Worm (Caenorhabditis elegans) whole organism, early embryonic: ENCODE data around the gene T04F8.2.

ENCODE experiments used
- B0310.2 ChIP-seq: sonication (generic microtip); optimal IDR thresholded peaks from 2 replicates; lab custom pipeline; 2016; ENCODE audit warnings: mild to moderate bottlenecking, missing genetic modification characterization, missing compliant biosample characterization
- F13C5.2 ChIP-seq: sonication (generic microtip); optimal IDR thresholded peaks from 2 replicates; lab custom pipeline; 2017; ENCODE audit warnings: mild to moderate bottlenecking, missing genetic modification characterization, inconsistent platforms, missing compliant biosample characterization
- aly-1 ChIP-seq: sonication (generic microtip); optimal IDR thresholded peaks from 2 replicates; lab custom pipeline; 2016; ENCODE audit warnings: missing genetic modification characterization, missing compliant biosample characterization
- ama-1 ChIP-seq: fragments of 150-350 bp; optimal IDR thresholded peaks from 2 replicates; lab custom pipeline; 2014
- ceh-13 ChIP-seq: fragments of 200-800 bp; sonication (Bioruptor generic); optimal IDR thresholded peaks from 2 replicates; lab custom pipeline; 2018; ENCODE audit warnings: mild to moderate bottlenecking, missing genetic modification characterization, missing compliant biosample characterization
- ceh-36 ChIP-seq: sonication (generic microtip); optimal IDR thresholded peaks from 2 replicates; lab custom pipeline; 2016; ENCODE audit warnings: missing genetic modification characterization, inconsistent platforms, missing compliant biosample characterization
- ets-7 ChIP-seq: sonication (generic microtip); optimal IDR thresholded peaks from 2 replicates; lab custom pipeline; 2016; ENCODE audit warnings: missing genotype, missing genetic modification characterization, missing compliant biosample characterization
- flt-1 ChIP-seq: fragments of 200-800 bp; sonication (Bioruptor generic); IDR thresholded peaks from 2 replicates; pipeline ENCODE4 v1.3.6; 2022; ENCODE audit warnings: missing genetic modification characterization, missing compliant biosample characterization
- hmbx-1 ChIP-seq: sonication (generic microtip); optimal IDR thresholded peaks from 2 replicates; lab custom pipeline; 2016; ENCODE audit warnings: mild to moderate bottlenecking, missing genetic modification characterization, missing compliant biosample characterization
- hmg-4 ChIP-seq: fragments of 200-800 bp; sonication (Bioruptor generic); optimal IDR thresholded peaks from 2 replicates; lab custom pipeline; 2018; ENCODE audit warnings: mild to moderate bottlenecking, missing genetic modification characterization, missing compliant biosample characterization
- hnd-1 ChIP-seq: sonication (generic microtip); optimal IDR thresholded peaks from 2 replicates; lab custom pipeline; 2016; ENCODE audit warnings: missing genetic modification characterization, missing compliant biosample characterization
- pes-1 ChIP-seq: fragments of 200-800 bp; sonication (Bioruptor generic); IDR thresholded peaks from 2 replicates; pipeline ENCODE4 v1.3.6; 2022; ENCODE audit warnings: missing genetic modification reagents, missing genetic modification characterization, missing compliant biosample characterization
- scrt-1 ChIP-seq: fragments of 200-800 bp; sonication (Bioruptor generic); IDR thresholded peaks from 2 replicates; pipeline ENCODE4 v1.3.6; 2022; ENCODE audit warnings: missing genetic modification characterization, missing compliant biosample characterization
- sea-1 ChIP-seq: fragments of 200-800 bp; sonication (Bioruptor generic); conservative IDR thresholded peaks from 2 replicates; pipeline ENCODE4 v1.3.6; 2022; ENCODE audit warnings: missing genetic modification characterization, missing compliant biosample characterization
- tbx-11 ChIP-seq: fragments of 200-800 bp; sonication (Bioruptor generic); IDR thresholded peaks from 2 replicates; pipeline ENCODE4 v1.3.6; 2022; ENCODE audit warnings: missing genetic modification characterization, missing compliant biosample characterization
- tbx-37 ChIP-seq: fragments of 200-800 bp; sonication (Bioruptor generic); conservative IDR thresholded peaks from 2 replicates; pipeline ENCODE4 v1.3.6; 2022; ENCODE audit warnings: missing genetic modification reagents, missing genetic modification characterization, missing compliant biosample characterization
- tra-4 ChIP-seq: sonication (generic microtip); optimal IDR thresholded peaks from 2 replicates; lab custom pipeline; 2017; ENCODE audit warnings: missing genetic modification characterization, missing compliant biosample characterization

T04F8.2 gene

DNA sequence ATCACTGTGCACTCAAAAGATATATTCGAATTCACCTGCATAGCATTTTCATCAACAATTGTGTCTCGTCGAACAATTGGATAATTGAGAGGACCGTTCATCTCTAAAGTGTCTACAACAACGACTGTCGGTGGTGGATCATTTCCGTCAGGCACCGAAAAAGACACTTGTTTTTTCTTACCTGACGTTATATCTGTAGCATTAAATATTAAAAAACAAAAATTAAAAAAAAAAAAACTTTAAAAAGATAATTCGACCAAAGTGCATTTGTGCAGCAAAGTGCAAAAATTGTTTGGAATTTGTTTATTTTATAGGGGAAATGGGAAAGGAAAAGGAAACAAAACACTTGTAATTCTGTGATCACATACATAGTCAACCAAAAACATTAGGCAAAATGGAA lies 29.4 kb downstream of the T04F8.2 start, which contains the start of gene twk-44:
twk-44 (minus strand) TSS at position 101 of the 400 bp plus-strand sequence.
- TF ChIP-seq F13C5.2 (tag; lab: Kevin White, UChicago) = no peak
- no peak for TF ChIP-seq flt-1 (GFP tag; lab: Robert Waterston, UW)
- TF ChIP-seq hmg-4 (GFP tag; lab: Kevin White, UChicago) = no peak
- no peak for TF ChIP-seq tbx-37 (GFP tag; lab: Robert Waterston, UW)
- TF ChIP-seq aly-1 (tag; lab: Kevin White, UChicago) = no peak
- TF ChIP-seq tbx-11 (GFP tag; lab: Robert Waterston, UW) = no peak
- TF ChIP-seq ama-1 = no peak
- no peak for TF ChIP-seq scrt-1 (GFP tag; lab: Robert Waterston, UW)
- TF ChIP-seq hmbx-1 = no peak
- no peak for TF ChIP-seq ets-7 (tag; lab: Kevin White, UChicago)
- no peak for TF ChIP-seq B0310.2 (tag; lab: Kevin White, UChicago)
- TF ChIP-seq ceh-36 = no peak
- no peak for TF ChIP-seq pes-1 (GFP tag; lab: Robert Waterston, UW)
- no peak for TF ChIP-seq hnd-1
- no peak for TF ChIP-seq tra-4 (tag; lab: Kevin White, UChicago)
- TF ChIP-seq ceh-13 (GFP tag; lab: Kevin White, UChicago) = no peak
- TF ChIP-seq sea-1 (GFP tag; lab: Robert Waterston, UW) = no peak

DNA sequence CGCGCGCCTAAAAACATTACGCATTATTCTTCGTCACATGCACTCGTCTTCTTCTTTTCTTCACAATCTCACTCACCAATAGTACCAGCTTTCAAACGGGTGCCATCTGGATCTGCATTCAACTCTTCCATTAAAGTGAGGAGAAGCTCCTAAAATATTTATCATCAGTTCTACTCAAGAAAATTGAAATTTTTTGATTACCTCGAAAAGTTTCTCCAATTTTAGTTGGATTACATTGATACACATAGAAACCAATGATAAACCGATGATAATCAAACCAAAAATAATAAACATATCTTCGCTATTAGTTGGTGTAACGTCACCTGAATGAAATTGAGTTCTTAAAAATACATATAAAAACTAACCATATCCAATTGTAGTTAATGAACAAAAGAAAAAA lies 31.7 kb downstream of the T04F8.2 start:
- no peak for TF ChIP-seq ama-1
- no peak for TF ChIP-seq aly-1 (tag; lab: Kevin White, UChicago)
- no peak for TF ChIP-seq scrt-1 (GFP tag; lab: Robert Waterston, UW)
- TF ChIP-seq flt-1 (GFP tag; lab: Robert Waterston, UW) = no peak
- no peak for TF ChIP-seq hnd-1
- TF ChIP-seq pes-1 (GFP tag; lab: Robert Waterston, UW) = no peak
- no peak for TF ChIP-seq hmg-4 (GFP tag; lab: Kevin White, UChicago)
- no peak for TF ChIP-seq B0310.2 (tag; lab: Kevin White, UChicago)
- no peak for TF ChIP-seq hmbx-1
- no peak for TF ChIP-seq tbx-11 (GFP tag; lab: Robert Waterston, UW)
- no peak for TF ChIP-seq tra-4 (tag; lab: Kevin White, UChicago)
- TF ChIP-seq F13C5.2 (tag; lab: Kevin White, UChicago) = no peak

DNA sequence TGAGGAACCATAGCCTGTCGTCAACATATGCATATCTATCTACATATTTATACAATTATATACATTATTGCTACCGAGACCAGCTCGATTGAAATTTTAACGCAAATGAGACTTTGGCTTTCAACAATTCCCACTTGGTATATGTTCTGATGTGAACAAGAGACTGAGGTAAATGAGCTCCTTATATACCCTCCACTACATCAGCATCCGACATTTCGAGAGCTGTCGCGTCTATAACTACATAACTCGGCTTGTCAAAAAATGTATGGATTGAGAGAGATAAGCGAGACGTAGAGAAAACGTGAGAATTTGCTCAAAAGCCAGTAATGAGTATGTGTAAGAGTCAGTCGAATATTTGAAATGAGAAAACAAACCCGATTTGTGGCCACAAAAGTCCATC lies 32.9 kb downstream of the T04F8.2 start:
- TF ChIP-seq tbx-37 (GFP tag; lab: Robert Waterston, UW) = no peak

DNA sequence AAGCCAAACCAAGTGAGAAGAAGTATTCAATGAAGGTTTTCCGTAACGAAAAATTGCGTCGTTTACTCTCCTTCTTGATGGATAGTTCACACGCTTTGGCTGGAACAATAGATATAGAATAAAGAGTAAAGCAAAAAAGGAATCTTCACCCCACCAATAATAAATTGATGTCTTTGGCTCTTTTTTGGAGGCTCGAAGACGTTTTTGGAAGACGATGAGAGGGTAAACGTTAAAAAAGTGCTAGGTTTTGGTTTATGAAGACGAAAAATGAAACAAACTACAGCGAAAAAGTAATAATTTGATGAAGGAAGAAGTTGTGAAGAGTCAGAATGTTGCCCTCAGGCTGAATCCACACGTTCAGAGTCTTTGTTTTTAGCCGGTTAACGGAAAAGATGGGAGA lies 34.4 kb downstream of the T04F8.2 start, which contains the start of gene sto-3:
sto-3 (minus strand) TSS at position 101 of the 400 bp plus-strand sequence.
- TF ChIP-seq tbx-11 (GFP tag; lab: Robert Waterston, UW) (no peak), aly-1 (tag; lab: Kevin White, UChicago) (no peak), F13C5.2 (tag; lab: Kevin White, UChicago) (no peak), tra-4 (tag; lab: Kevin White, UChicago) (no peak), B0310.2 (tag; lab: Kevin White, UChicago) (no peak), ets-7 (tag; lab: Kevin White, UChicago) (no peak), ceh-13 (GFP tag; lab: Kevin White, UChicago) (no peak), ceh-36 (no peak), pes-1 (GFP tag; lab: Robert Waterston, UW) (no peak), ama-1 (no peak), hnd-1 (no peak), flt-1 (GFP tag; lab: Robert Waterston, UW) (no peak), scrt-1 (GFP tag; lab: Robert Waterston, UW) (no peak), hmg-4 (GFP tag; lab: Kevin White, UChicago) (no peak), tbx-37 (GFP tag; lab: Robert Waterston, UW) (no peak), hmbx-1 (no peak), sea-1 (GFP tag; lab: Robert Waterston, UW) (no peak)

DNA sequence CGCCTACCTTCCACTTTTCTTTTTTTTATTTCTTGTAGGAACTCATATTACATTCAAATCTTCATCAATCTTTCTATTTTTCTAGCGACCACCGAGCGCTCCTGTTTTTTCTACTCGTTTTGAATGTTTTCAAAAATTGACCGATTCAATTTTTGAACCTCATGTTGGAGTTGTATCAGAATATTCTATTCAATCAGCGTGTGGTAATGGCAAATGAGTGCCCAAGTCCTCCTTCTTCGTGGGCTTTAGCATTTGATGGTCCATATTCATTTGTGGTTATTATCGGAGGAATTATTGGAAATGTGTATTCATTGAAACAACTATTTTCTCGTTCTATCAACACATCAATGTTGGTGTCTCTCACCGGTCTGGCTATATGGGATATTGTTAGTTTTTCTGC lies 39.0 kb downstream of the T04F8.2 start, which contains the start of gene F52D10.4:
F52D10.4 (plus strand) TSS at position 84 of the 400 bp plus-strand sequence.
- TF ChIP-seq sea-1 (GFP tag; lab: Robert Waterston, UW) (no peak), tbx-37 (GFP tag; lab: Robert Waterston, UW) (no peak), tbx-11 (GFP tag; lab: Robert Waterston, UW) (no peak), hnd-1 (no peak), B0310.2 (tag; lab: Kevin White, UChicago) (no peak), ets-7 (tag; lab: Kevin White, UChicago) (no peak), ceh-13 (GFP tag; lab: Kevin White, UChicago) (no peak), pes-1 (GFP tag; lab: Robert Waterston, UW) (no peak), F13C5.2 (tag; lab: Kevin White, UChicago) (no peak), ceh-36 (no peak), hmbx-1 (no peak), tra-4 (tag; lab: Kevin White, UChicago) (no peak), flt-1 (GFP tag; lab: Robert Waterston, UW) (no peak), hmg-4 (GFP tag; lab: Kevin White, UChicago) (no peak), ama-1 (no peak)

DNA sequence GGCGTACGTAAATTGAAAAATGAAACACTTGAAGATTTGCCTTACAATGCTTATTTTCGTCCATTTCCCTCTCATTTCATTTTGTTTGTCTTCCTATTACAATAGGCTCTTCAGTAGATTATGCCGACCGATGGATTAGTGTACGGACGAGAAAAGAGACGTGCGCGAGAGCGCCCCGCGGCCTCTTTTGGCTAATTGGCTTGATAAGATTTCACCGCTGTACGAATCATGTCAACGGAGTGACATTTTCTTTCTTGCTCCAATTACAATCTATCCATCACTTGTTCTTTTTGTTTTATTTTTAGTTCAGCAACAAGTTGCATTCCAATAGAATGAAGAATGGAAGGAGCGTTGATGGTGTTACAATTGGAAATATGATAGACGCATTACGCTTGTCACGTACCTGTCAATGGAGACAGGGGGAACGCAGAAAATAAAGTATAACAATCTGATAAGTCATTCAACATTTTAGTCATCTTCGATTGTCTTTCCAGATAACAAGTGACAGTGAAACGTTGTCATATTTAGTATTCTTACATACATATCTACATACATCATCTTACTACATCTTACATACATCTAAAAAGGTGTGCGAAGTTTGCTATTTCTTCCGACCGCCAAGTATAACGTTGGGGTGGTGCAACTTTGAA lies 48.1 kb downstream of the T04F8.2 start:
- TF ChIP-seq aly-1 (tag; lab: Kevin White, UChicago) = no peak
- no peak for TF ChIP-seq hmbx-1
- no peak for TF ChIP-seq B0310.2 (tag; lab: Kevin White, UChicago)
- TF ChIP-seq ama-1 = no peak
- no peak for TF ChIP-seq sea-1 (GFP tag; lab: Robert Waterston, UW)
- no peak for TF ChIP-seq ceh-13 (GFP tag; lab: Kevin White, UChicago)
- TF ChIP-seq ceh-36 = no peak

DNA sequence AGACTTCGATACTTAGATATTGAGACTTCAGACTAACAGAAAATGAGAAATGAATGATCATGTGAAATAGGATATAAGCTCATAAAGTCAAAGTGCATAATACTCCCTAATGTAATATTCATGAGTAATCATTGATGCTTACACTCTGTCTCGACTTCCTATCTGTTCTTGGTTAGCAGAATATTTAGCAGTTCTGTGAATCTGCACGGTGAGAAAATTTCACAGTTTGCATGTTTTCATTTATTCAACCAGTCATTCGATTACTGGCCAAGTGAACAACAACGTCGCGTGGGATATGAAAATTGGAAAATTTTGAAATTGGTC lies 48.9 kb downstream of the T04F8.2 start:
- TF ChIP-seq sea-1 (GFP tag; lab: Robert Waterston, UW) (no peak), tbx-37 (GFP tag; lab: Robert Waterston, UW) (no peak), scrt-1 (GFP tag; lab: Robert Waterston, UW) (no peak), B0310.2 (tag; lab: Kevin White, UChicago) (no peak), hmbx-1 (no peak), hnd-1 (no peak), hmg-4 (GFP tag; lab: Kevin White, UChicago) (no peak), ceh-13 (GFP tag; lab: Kevin White, UChicago) (no peak), ceh-36 (no peak), pes-1 (GFP tag; lab: Robert Waterston, UW) (no peak), flt-1 (GFP tag; lab: Robert Waterston, UW) (no peak), ama-1 (no peak), F13C5.2 (tag; lab: Kevin White, UChicago) (no peak), tbx-11 (GFP tag; lab: Robert Waterston, UW) (no peak), aly-1 (tag; lab: Kevin White, UChicago) (no peak), ets-7 (tag; lab: Kevin White, UChicago) (no peak), tra-4 (tag; lab: Kevin White, UChicago) (no peak)
